Fruit fly (Drosophila melanogaster) whole organism, embryonic: ENCODE results near the gene CG15160.

ENCODE experiments used
- Atf3 ChIP-seq: fragments of 200-800 bp; sonication (Bioruptor generic); optimal IDR thresholded peaks from 3 replicates; lab custom pipeline; 2016; ENCODE audit warnings: missing biosample characterization, missing genetic modification characterization
- BtbVII ChIP-seq: fragments of 200-800 bp; sonication (Bioruptor generic); optimal IDR thresholded peaks from 3 replicates; lab custom pipeline; 2017; ENCODE audit warnings: missing biosample characterization, mild to moderate bottlenecking, missing genetic modification characterization
- Bteb2 ChIP-seq: fragments of 200-800 bp; sonication (Bioruptor generic); optimal IDR thresholded peaks from 2 replicates; lab custom pipeline; 2016; ENCODE audit warnings: missing biosample characterization, missing genetic modification characterization
- CG12071 ChIP-seq: fragments of 200-800 bp; sonication (Bioruptor generic); optimal IDR thresholded peaks from 3 replicates; lab custom pipeline; 2018; ENCODE audit warnings: missing biosample characterization, mild to moderate bottlenecking, missing genetic modification characterization
- CG1233 ChIP-seq: fragments of 200-800 bp; sonication (Bioruptor generic); optimal IDR thresholded peaks from 4 replicates; lab custom pipeline; 2018; ENCODE audit warnings: missing biosample characterization, mild to moderate bottlenecking, missing genetic modification characterization
- CG12391 ChIP-seq: fragments of 200-800 bp; sonication (Bioruptor generic); optimal IDR thresholded peaks from 3 replicates; lab custom pipeline; 2018; ENCODE audit warnings: missing biosample characterization, mild to moderate bottlenecking, missing genetic modification characterization, moderate library complexity
- CG14014 ChIP-seq: fragments of 200-800 bp; sonication (Bioruptor generic); IDR thresholded peaks from 2 replicates; pipeline ENCODE4 v1.3.6; 2022; ENCODE audit warnings: missing biosample characterization, missing genetic modification characterization
- CG15011 ChIP-seq: fragments of 200-800 bp; sonication (Bioruptor generic); optimal IDR thresholded peaks from 3 replicates; lab custom pipeline; 2018; ENCODE audit warnings: missing biosample characterization, mild to moderate bottlenecking, missing genetic modification characterization
- CG15514 ChIP-seq: fragments of 200-800 bp; sonication (Bioruptor generic); optimal IDR thresholded peaks from 3 replicates; lab custom pipeline; 2017; ENCODE audit warnings: missing biosample characterization, missing genetic modification characterization, mild to moderate bottlenecking, moderate library complexity, missing genetic modification reagents
- CG15696 ChIP-seq: fragments of 200-800 bp; sonication (Bioruptor generic); optimal IDR thresholded peaks from 2 replicates; lab custom pipeline; 2019; ENCODE audit warnings: missing biosample characterization, mild to moderate bottlenecking, missing genetic modification characterization, moderate library complexity
- CG17328 ChIP-seq: fragments of 200-800 bp; sonication (Bioruptor generic); IDR thresholded peaks from 2 replicates; pipeline ENCODE4 v1.3.6; 2022; ENCODE audit warnings: missing biosample characterization, missing genetic modification characterization
- CG17568 ChIP-seq: fragments of 200-800 bp; sonication (Bioruptor generic); optimal IDR thresholded peaks from 2 replicates; lab custom pipeline; 2018; ENCODE audit warnings: missing biosample characterization, mild to moderate bottlenecking, missing genetic modification characterization, moderate library complexity
- CG17802 ChIP-seq: fragments of 200-800 bp; sonication (Bioruptor generic); optimal IDR thresholded peaks from 2 replicates; lab custom pipeline; 2018; ENCODE audit warnings: missing biosample characterization, mild to moderate bottlenecking, missing genetic modification characterization, moderate library complexity
- CG18599 ChIP-seq: fragments of 200-800 bp; sonication (Bioruptor generic); optimal IDR thresholded peaks from 3 replicates; lab custom pipeline; 2017; ENCODE audit warnings: missing biosample characterization, missing genetic modification characterization, mild to moderate bottlenecking, moderate library complexity, missing genetic modification reagents
- CG2120 ChIP-seq: fragments of 200-800 bp; sonication (Bioruptor generic); optimal IDR thresholded peaks from 3 replicates; lab custom pipeline; 2016; ENCODE audit warnings: missing biosample characterization, missing genetic modification characterization
- CG31388 ChIP-seq: fragments of 200-800 bp; sonication (Bioruptor generic); optimal IDR thresholded peaks from 2 replicates; lab custom pipeline; 2016; ENCODE audit warnings: missing biosample characterization, missing genetic modification characterization
- CG3281 ChIP-seq: fragments of 200-800 bp; sonication (Bioruptor generic); optimal IDR thresholded peaks from 3 replicates; lab custom pipeline; 2017; ENCODE audit warnings: missing biosample characterization, mild to moderate bottlenecking, missing genetic modification characterization
- CG6765 ChIP-seq: fragments of 200-800 bp; sonication (Bioruptor generic); optimal IDR thresholded peaks from 3 replicates; lab custom pipeline; 2017; ENCODE audit warnings: missing biosample characterization, mild to moderate bottlenecking, missing genetic modification characterization
- CG7556 ChIP-seq: fragments of 200-800 bp; sonication (Bioruptor generic); optimal IDR thresholded peaks from 2 replicates; lab custom pipeline; 2017; ENCODE audit warnings: missing biosample characterization, mild to moderate bottlenecking, missing genetic modification characterization
- CG8765 ChIP-seq: fragments of 200-800 bp; sonication (Bioruptor generic); IDR thresholded peaks from 2 replicates; pipeline ENCODE4 v1.3.6; 2022; ENCODE audit warnings: missing biosample characterization, missing genetic modification characterization
- Ets65A ChIP-seq: fragments of 200-800 bp; sonication (Bioruptor generic); peaks from one replicate; lab custom pipeline; 2016; ENCODE audit warnings: missing biosample characterization, missing genetic modification characterization
- Fer1 ChIP-seq: fragments of 200-800 bp; sonication (Bioruptor generic); optimal IDR thresholded peaks from 2 replicates; lab custom pipeline; 2017; ENCODE audit warnings: missing biosample characterization, mild to moderate bottlenecking, missing genetic modification characterization
- Hey ChIP-seq: fragments of 200-800 bp; sonication (Bioruptor generic); optimal IDR thresholded peaks from 3 replicates; lab custom pipeline; 2018; ENCODE audit warnings: missing biosample characterization, mild to moderate bottlenecking, missing genetic modification characterization
- Hmr ChIP-seq: fragments of 200-800 bp; sonication (Bioruptor generic); optimal IDR thresholded peaks from 3 replicates; lab custom pipeline; 2017; ENCODE audit warnings: mild to moderate bottlenecking, missing biosample characterization, missing genetic modification reagents, missing genetic modification characterization
- Mad ChIP-seq: fragments of 200-800 bp; sonication (Bioruptor generic); optimal IDR thresholded peaks from 2 replicates; lab custom pipeline; 2016; ENCODE audit warnings: missing biosample characterization, missing genetic modification characterization
- Med ChIP-seq: fragments of 200-800 bp; sonication (Bioruptor generic); peaks from one replicate; lab custom pipeline; 2016; ENCODE audit warnings: missing biosample characterization, missing genetic modification characterization, mild to moderate bottlenecking, inconsistent platforms, moderate library complexity
- Meics ChIP-seq: fragments of 200-800 bp; sonication (Bioruptor generic); optimal IDR thresholded peaks from 2 replicates; lab custom pipeline; 2017; ENCODE audit warnings: missing biosample characterization, mild to moderate bottlenecking, missing genetic modification characterization
- Neu2 ChIP-seq: fragments of 200-800 bp; sonication (Bioruptor generic); optimal IDR thresholded peaks from 3 replicates; lab custom pipeline; 2016; ENCODE audit warnings: missing biosample characterization, missing genetic modification characterization, borderline replicate concordance
- PHDP ChIP-seq: fragments of 200-800 bp; sonication (Bioruptor generic); optimal IDR thresholded peaks from 3 replicates; lab custom pipeline; 2018; ENCODE audit warnings: missing biosample characterization, mild to moderate bottlenecking, missing genetic modification characterization, moderate library complexity
- Trl ChIP-seq, 3 experiments: fragments of >200 bp in 2 of 3; fragments of 200-800 bp in 1 of 3; sonication (Bioruptor generic) in 1 of 3; optimal IDR thresholded peaks; 2 replicates in 1 of 3; 3 replicates in 2 of 3; lab custom pipeline; 2016 to 2017; ENCODE audit warnings: missing biosample characterization in 1 of 3, missing genetic modification characterization in 1 of 3
- Vsx1 ChIP-seq: fragments of 200-800 bp; sonication (Bioruptor generic); optimal IDR thresholded peaks from 2 replicates; lab custom pipeline; 2017; ENCODE audit warnings: missing biosample characterization, mild to moderate bottlenecking, missing genetic modification characterization, missing genetic modification reagents
- amos ChIP-seq: fragments of 200-800 bp; sonication (Bioruptor generic); IDR thresholded peaks from 2 replicates; pipeline ENCODE4 v1.3.6; 2022; ENCODE audit warnings: missing biosample characterization, missing genetic modification characterization; ENCODE audit not compliant: partially characterized antibody
- bowl ChIP-seq: fragments of 200-800 bp; sonication (Bioruptor generic); IDR thresholded peaks from 2 replicates; pipeline ENCODE4 v1.3.6; 2022; ENCODE audit warnings: missing biosample characterization, missing genetic modification characterization
- disco-r ChIP-seq: fragments of 200-800 bp; sonication (Bioruptor generic); optimal IDR thresholded peaks from 2 replicates; lab custom pipeline; 2016; ENCODE audit warnings: missing biosample characterization, missing genetic modification characterization
- fd3F ChIP-seq: fragments of 200-800 bp; sonication (Bioruptor generic); optimal IDR thresholded peaks from 2 replicates; lab custom pipeline; 2018; ENCODE audit warnings: missing biosample characterization, mild to moderate bottlenecking, missing genetic modification characterization, moderate library complexity
- gcm2 ChIP-seq: fragments of 200-800 bp; sonication (Bioruptor generic); optimal IDR thresholded peaks from 2 replicates; lab custom pipeline; 2016; ENCODE audit warnings: missing biosample characterization, missing genetic modification characterization
- h ChIP-seq: fragments of >200 bp; optimal IDR thresholded peaks from 2 replicates; lab custom pipeline; 2017
- her ChIP-seq: fragments of 200-800 bp; sonication (Bioruptor generic); optimal IDR thresholded peaks from 2 replicates; lab custom pipeline; 2016; ENCODE audit warnings: missing biosample characterization, missing genetic modification characterization
- lab ChIP-seq: fragments of 200-800 bp; sonication (Bioruptor generic); optimal IDR thresholded peaks from 3 replicates; lab custom pipeline; 2017; ENCODE audit warnings: missing biosample characterization, missing genetic modification characterization, mild to moderate bottlenecking, moderate library complexity, missing genetic modification reagents
- ssp ChIP-seq: fragments of 200-800 bp; sonication (Bioruptor generic); IDR thresholded peaks from 2 replicates; pipeline ENCODE4 v1.3.6; 2022; ENCODE audit warnings: missing biosample characterization, missing genetic modification characterization
- tap ChIP-seq: fragments of 200-800 bp; optimal IDR thresholded peaks from 3 replicates; lab custom pipeline; 2019; ENCODE audit warnings: missing biosample characterization, mild to moderate bottlenecking, missing genetic modification characterization, moderate library complexity
- zen ChIP-seq: fragments of 200-800 bp; sonication (Bioruptor generic); optimal IDR thresholded peaks from 3 replicates; lab custom pipeline; 2018; ENCODE audit warnings: missing biosample characterization, mild to moderate bottlenecking, missing genetic modification characterization, moderate library complexity
- zf30C ChIP-seq: fragments of 200-800 bp; sonication (Bioruptor generic); optimal IDR thresholded peaks from 3 replicates; lab custom pipeline; 2018; ENCODE audit warnings: missing biosample characterization, mild to moderate bottlenecking, missing genetic modification characterization
- zfh1 ChIP-seq: fragments of 200-800 bp; sonication (Bioruptor generic); IDR thresholded peaks from 3 replicates; pipeline ENCODE4 v1.3.6; 2022; ENCODE audit warnings: missing biosample characterization, missing genetic modification characterization

Gene CG15160

DNA sequence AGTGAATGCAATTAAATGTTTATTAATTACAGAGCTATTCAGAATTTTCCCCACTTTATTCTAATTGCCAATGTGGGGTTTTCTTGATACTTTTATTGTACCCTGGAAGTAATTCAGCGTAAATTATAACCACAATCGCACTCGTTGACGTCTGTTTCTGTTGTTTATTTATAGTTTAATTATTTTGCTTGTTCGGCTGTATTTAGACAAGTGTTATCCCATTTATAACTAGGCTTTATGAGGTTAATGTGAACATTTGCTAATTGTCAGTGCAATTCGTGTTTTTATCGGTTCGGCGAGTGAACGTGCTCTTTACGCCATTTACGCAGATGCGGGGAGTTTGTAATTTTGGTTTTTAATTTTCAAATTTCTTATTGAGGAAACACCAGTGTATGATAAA, 34.3 kb downstream of the CG15160 start:
- TF ChIP-seq CG18599 (peak; percentile 60), bowl (GFP tag; lab: Robert Waterston, UW) (no peak), CG15011 (GFP tag; lab: Kevin White, UChicago) (peak; percentile 5), CG12391 (no peak), gcm2 (GFP tag; lab: Kevin White, UChicago) (no peak), Meics (GFP tag; lab: Kevin White, UChicago) (peak; percentile 2), BtbVII (GFP tag; lab: Kevin White, UChicago) (peak; percentile 51), CG17328 (GFP tag; lab: Robert Waterston, UW) (no peak), CG7556 (GFP tag; lab: Kevin White, UChicago) (peak; percentile 27), zen (no peak), CG15696 (no peak), PHDP (tag; lab: Kevin White, UChicago) (peak; percentile 19), Mad (GFP tag; lab: Kevin White, UChicago) (no peak), CG31388 (GFP tag; lab: Kevin White, UChicago) (no peak), zfh1 (no peak), Med (peak; percentile 69), Hey (tag; lab: Kevin White, UChicago) (no peak), her (GFP tag; lab: Kevin White, UChicago) (no peak), Hmr (GFP tag; lab: Kevin White, UChicago) (peak; percentile 46), Atf3 (GFP tag; lab: Kevin White, UChicago) (no peak), CG12071 (GFP tag; lab: Kevin White, UChicago) (peak; percentile 45), disco-r (GFP tag; lab: Kevin White, UChicago) (no peak), lab (GFP tag; lab: Kevin White, UChicago) (peak; percentile 37), amos (GFP tag; lab: Robert Waterston, UW) (no peak), Bteb2 (GFP tag; lab: Kevin White, UChicago) (peak; percentile 18), h (lab: Kevin White, UChicago) (no peak), CG3281 (GFP tag; lab: Kevin White, UChicago) (peak; percentile 7), CG17802 (tag; lab: Kevin White, UChicago) (no peak), Vsx1 (GFP tag; lab: Kevin White, UChicago) (no peak), CG17568 (GFP tag; lab: Kevin White, UChicago) (peak; percentile 2), Neu2 (GFP tag; lab: Kevin White, UChicago) (no peak), CG14014 (GFP tag; lab: Robert Waterston, UW) (peak; percentile 11; the same call in 1 of the 2 replicates), CG6765 (GFP tag; lab: Kevin White, UChicago) (peak; percentile 21), Ets65A (GFP tag; lab: Kevin White, UChicago) (peak; percentile 63), CG15514 (GFP tag; lab: Kevin White, UChicago) (peak; percentile 8), zf30C (GFP tag; lab: Kevin White, UChicago) (no peak), fd3F (GFP tag; lab: Kevin White, UChicago) (no peak), CG2120 (GFP tag; lab: Kevin White, UChicago) (peak; percentile 6), Fer1 (GFP tag; lab: Kevin White, UChicago) (peak; percentile 48), tap (tag; lab: Kevin White, UChicago) (no peak), CG8765 (GFP tag; lab: Robert Waterston, UW) (no peak), CG1233 (GFP tag; lab: Kevin White, UChicago) (no peak), Trl (optimal IDR thresholded peaks at IDR 0.05; lab: Kevin White, UChicago) (no peak), Trl (GFP tag; optimal IDR thresholded peaks at IDR 0.05; lab: Kevin White, UChicago) (no peak), ssp (GFP tag; lab: Robert Waterston, UW) (no peak)
